ENCODE assay signal across 1 fruit fly cellular context in the genomic region with DNA sequence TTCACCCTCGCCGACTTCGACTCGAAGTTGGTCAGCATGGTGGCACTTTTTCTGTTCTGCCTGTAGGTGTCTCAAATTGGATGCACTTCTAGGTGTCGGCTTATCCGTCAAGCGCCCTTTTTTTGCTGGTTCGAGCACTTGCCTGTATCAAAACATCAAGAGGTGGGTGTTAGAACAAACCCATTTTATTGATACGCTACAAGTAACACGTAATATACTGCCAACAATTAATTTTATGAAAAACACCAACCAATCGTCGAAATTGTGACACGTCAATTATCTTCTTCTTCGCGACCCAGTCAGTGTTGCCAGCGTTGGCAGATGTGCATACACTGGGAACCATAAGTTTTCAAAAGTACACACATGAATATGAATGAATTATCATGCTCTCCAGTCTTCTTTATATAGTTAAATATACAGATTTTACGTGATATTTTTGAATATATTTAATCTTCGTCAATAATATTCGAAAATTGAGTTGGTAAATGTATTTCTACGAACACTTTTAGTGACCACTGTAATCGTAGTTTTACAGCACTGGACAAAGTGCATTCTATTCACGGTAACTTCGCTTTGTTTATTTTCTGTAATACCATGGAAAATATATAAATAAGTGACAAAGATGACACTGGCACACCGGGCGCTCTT.
TF ChIP-seq lines count a peak whose summit lies in the region.

A gene (minus strand): TSS at position 280 of the 648 bp plus-strand sequence.
A gene (plus strand): TSS at position 548 of the 648 bp plus-strand sequence.

TF ChIP-seq in whole organism, embryonic, 481 proteins besides CTCF, POLR2A, EP300 and RAD21 (continued from another document):
- TF ChIP-seq Hr3 (GFP tag; optimal IDR thresholded peaks at IDR 0.05; lab: Kevin White, UChicago) (peak; percentile 98), Sry-δ (GFP tag; optimal IDR thresholded peaks at IDR 0.05; lab: Kevin White, UChicago) (peak; percentile 54), Bdp1 (GFP tag; optimal IDR thresholded peaks at IDR 0.05; lab: Kevin White, UChicago) (peak; percentile 88), CG7963 (GFP tag; IDR thresholded peaks at IDR 0.05; lab: Robert Waterston, UW; ENCODE audit: partially characterized antibody) (no peak), Hr39 (optimal IDR thresholded peaks at IDR 0.05; lab: Kevin White, UChicago) (peak; percentile 23), jumu (GFP tag; optimal IDR thresholded peaks at IDR 0.05; lab: Kevin White, UChicago) (peak; percentile 85), CG1647 (GFP tag; optimal IDR thresholded peaks at IDR 0.05; lab: Kevin White, UChicago) (peak; percentile 96), Hr78 (GFP tag; optimal IDR thresholded peaks at IDR 0.05; lab: Kevin White, UChicago) (peak in 1 of 2 experiments; percentile 93), fd3F (GFP tag; optimal IDR thresholded peaks at IDR 0.05; lab: Kevin White, UChicago) (peak; percentile 97), Optix (GFP tag; IDR thresholded peaks at IDR 0.05; lab: Robert Waterston, UW) (peak; percentile 95), E2f2 (GFP tag; IDR thresholded peaks at IDR 0.05; lab: Robert Waterston, UW) (peak; percentile 86), crc (GFP tag; optimal IDR thresholded peaks at IDR 0.05; lab: Kevin White, UChicago) (peak; percentile 85), NK7.1 (GFP tag; optimal IDR thresholded peaks at IDR 0.05; lab: Kevin White, UChicago) (peak; percentile 91), Camta (GFP tag; optimal IDR thresholded peaks at IDR 0.05; lab: Kevin White, UChicago) (peak; percentile 93), amos (GFP tag; IDR thresholded peaks at IDR 0.05; lab: Robert Waterston, UW; ENCODE audit: partially characterized antibody) (no peak), exex (tag; optimal IDR thresholded peaks at IDR 0.05; lab: Kevin White, UChicago) (peak; percentile 85), C15 (GFP tag; IDR thresholded peaks at IDR 0.05; lab: Robert Waterston, UW) (peak; percentile 91), fd64A (GFP tag; optimal IDR thresholded peaks at IDR 0.05; lab: Kevin White, UChicago) (peak; percentile 56), stwl (tag; optimal IDR thresholded peaks at IDR 0.05; lab: Kevin White, UChicago) (peak; percentile 83)
